Fruit fly (Drosophila melanogaster): ENCODE measurements around the gene bowl.

bowl gene

DNA sequence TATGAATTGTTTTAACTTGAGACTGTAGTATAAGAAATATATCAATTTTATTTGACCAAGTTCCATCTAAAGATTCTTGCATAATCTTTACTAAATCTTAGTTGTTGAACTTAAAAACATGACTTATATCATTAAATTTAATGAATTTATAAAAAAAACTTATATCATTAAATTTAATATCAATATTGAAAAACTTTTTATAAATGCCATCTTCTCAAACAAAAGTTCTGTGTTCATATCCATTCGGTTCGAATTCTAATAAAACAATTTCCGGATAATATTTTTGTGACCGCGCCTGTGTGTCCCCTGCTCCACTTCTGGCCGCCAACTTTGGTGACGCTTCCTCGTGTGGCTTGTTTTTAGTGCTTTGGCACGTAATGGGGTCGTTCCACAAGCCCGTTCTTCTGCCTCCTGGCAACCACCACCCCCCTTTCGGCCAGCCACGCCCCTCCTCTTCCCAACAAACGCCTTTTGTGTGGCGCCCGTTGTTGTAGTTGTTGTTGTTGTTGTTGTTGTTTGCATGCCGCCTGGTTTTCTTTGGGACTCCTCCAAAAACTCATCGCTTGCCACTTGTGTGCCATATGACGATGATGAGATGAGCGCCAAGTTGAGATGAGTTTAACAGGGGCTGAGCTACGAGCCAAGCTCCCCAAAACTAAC is 34.4 kb upstream of the bowl start (continued):
- TF ChIP-seq CG2889 (GFP tag; IDR thresholded peaks at IDR 0.05) (no peak), run (tag; optimal IDR thresholded peaks at IDR 0.05) (no peak), CG8290 (GFP tag; optimal IDR thresholded peaks at IDR 0.05) (no peak), CG8290 (tag; optimal IDR thresholded peaks at IDR 0.05) (no peak), MESR4 (GFP tag; optimal IDR thresholded peaks at IDR 0.05) (no peak), bab2 (GFP tag; optimal IDR thresholded peaks at IDR 0.05) (no peak), CG18599 (GFP tag; optimal IDR thresholded peaks at IDR 0.05) (peak; percentile 24), grau (tag; optimal IDR thresholded peaks at IDR 0.05) (peak; percentile 25), CG8388 (GFP tag; optimal IDR thresholded peaks at IDR 0.05) (no peak), CG9797 (GFP tag; optimal IDR thresholded peaks at IDR 0.05) (no peak), CoRest (tag; optimal IDR thresholded peaks at IDR 0.05) (peak; percentile 28), Fer1 (GFP tag; optimal IDR thresholded peaks at IDR 0.05) (peak; percentile 15), CG7839 (tag; optimal IDR thresholded peaks at IDR 0.05) (peak; percentile 3), CG13894 (tag; optimal IDR thresholded peaks at IDR 0.05) (peak; percentile 61), Dp (GFP tag; optimal IDR thresholded peaks at IDR 0.05) (no peak), CG4360 (GFP tag; IDR thresholded peaks at IDR 0.05) (peak; percentile 50; the same call in 1 of the 2 replicates), CG11504 (tag; optimal IDR thresholded peaks at IDR 0.05) (peak; percentile 47), gem (tag; optimal IDR thresholded peaks at IDR 0.05) (peak; percentile 53), CG17328 (GFP tag; IDR thresholded peaks at IDR 0.05) (no peak), pzg (GFP tag; optimal IDR thresholded peaks at IDR 0.05) (no peak), CG9437 (GFP tag; optimal IDR thresholded peaks at IDR 0.05) (peak; percentile 1), cwo (GFP tag; optimal IDR thresholded peaks at IDR 0.05) (no peak), zen (tag; optimal IDR thresholded peaks at IDR 0.05) (no peak), Neu2 (GFP tag; optimal IDR thresholded peaks at IDR 0.05; ENCODE audit: borderline replicate concordance) (no peak), Atf3 (GFP tag; optimal IDR thresholded peaks at IDR 0.05) (no peak), CG10274 (GFP tag; optimal IDR thresholded peaks at IDR 0.05) (no peak), CG6689 (GFP tag; IDR thresholded peaks at IDR 0.05) (0 out of 2 replicates have a peak, but pooled peaks have one; percentile 11), dan (GFP tag; IDR thresholded peaks at IDR 0.05) (no peak), danr (GFP tag; IDR thresholded peaks at IDR 0.05) (no peak), nerfin-2 (GFP tag; IDR thresholded peaks at IDR 0.05; ENCODE audit: partially characterized antibody) (no peak), Sry-δ (GFP tag; optimal IDR thresholded peaks at IDR 0.05) (no peak), CG15269 (tag; optimal IDR thresholded peaks at IDR 0.05) (peak; percentile 1), nmo (GFP tag; optimal IDR thresholded peaks at IDR 0.05) (peak; percentile 1), Bdp1 (GFP tag; optimal IDR thresholded peaks at IDR 0.05) (no peak), tio (GFP tag; optimal IDR thresholded peaks at IDR 0.05) (no peak), CG16813 (GFP tag; IDR thresholded peaks at IDR 0.05; ENCODE audit: partially characterized antibody) (no peak), CG18262 (tag; optimal IDR thresholded peaks at IDR 0.05) (peak; percentile 18), CkIIα-i1 (GFP tag; IDR thresholded peaks at IDR 0.05) (no peak), Hr51 (GFP tag; optimal IDR thresholded peaks at IDR 0.05) (peak in 1 of 2 experiments; percentile 39), zfh1 (GFP tag; IDR thresholded peaks at IDR 0.05) (no peak), PHDP (tag; optimal IDR thresholded peaks at IDR 0.05) (peak; percentile 13), slbo (GFP tag; IDR thresholded peaks at IDR 0.05) (no peak), sug (tag; optimal IDR thresholded peaks at IDR 0.05) (no peak), Xbp1 (GFP tag; optimal IDR thresholded peaks at IDR 0.05) (no peak), CG8478 (optimal IDR thresholded peaks at IDR 0.05) (no peak), CG32532 (GFP tag; IDR thresholded peaks at IDR 0.05) (0 out of 2 replicates have a peak, but pooled peaks have one; percentile 28), Myb (GFP tag; optimal IDR thresholded peaks at IDR 0.05) (no peak), Ravus (GFP tag; IDR thresholded peaks at IDR 0.05) (no peak), ash1 (GFP tag; optimal IDR thresholded peaks at IDR 0.05) (no peak)

Measured in whole organism, embryonic.